Fruit fly (Drosophila melanogaster) whole organism, wandering third instar larva: ENCODE data around the gene UQCR-Q.
A peak's percentile ranks its signal among the peaks of the same experiment; 100 is the strongest.

Experiments
- Abd-B ChIP-seq: fragments of >200 bp; optimal IDR thresholded peaks from 2 replicates; lab custom pipeline; 2017; ENCODE audit warnings: missing biosample characterization, missing genetic modification characterization
- CG32264 ChIP-seq: fragments of 200-800 bp; sonication (Bioruptor generic); optimal IDR thresholded peaks from 2 replicates; lab custom pipeline; 2016; ENCODE audit warnings: missing biosample characterization, missing genetic modification characterization
- CG9705 ChIP-seq: fragments of 200-800 bp; sonication (Bioruptor generic); optimal IDR thresholded peaks from 2 replicates; lab custom pipeline; 2018; ENCODE audit warnings: missing biosample characterization, mild to moderate bottlenecking, missing genetic modification characterization
- CrebA ChIP-seq: fragments of 200-800 bp; sonication (Bioruptor generic); optimal IDR thresholded peaks from 2 replicates; lab custom pipeline; 2016; ENCODE audit warnings: missing biosample characterization, mild to moderate bottlenecking, missing genetic modification characterization, borderline replicate concordance
- Dfd ChIP-seq: fragments of >200 bp; optimal IDR thresholded peaks from 2 replicates; lab custom pipeline; 2017; ENCODE audit warnings: missing biosample characterization, missing genetic modification characterization
- Dif ChIP-seq: fragments of 200-275, 200-300 bp; sonication (Bioruptor generic); optimal IDR thresholded peaks from 2 replicates; lab custom pipeline; 2018; ENCODE audit warnings: missing biosample characterization, missing genetic modification characterization; ENCODE audit not compliant: partially characterized antibody
- GATAd ChIP-seq: sonication (Bioruptor generic); optimal IDR thresholded peaks from 2 replicates; lab custom pipeline; 2016; ENCODE audit warnings: missing biosample characterization, missing genetic modification characterization
- HLH106 ChIP-seq: fragments of 200-800 bp; optimal IDR thresholded peaks from 3 replicates; lab custom pipeline; 2019; ENCODE audit warnings: missing biosample characterization, mild to moderate bottlenecking, missing genetic modification characterization, moderate library complexity
- Hnf4 ChIP-seq: fragments of 200-800 bp; sonication (Bioruptor generic); optimal IDR thresholded peaks from 2 replicates; lab custom pipeline; 2016; ENCODE audit warnings: missing biosample characterization, mild to moderate bottlenecking, missing genetic modification characterization
- Hr78 ChIP-seq: fragments of >200 bp; optimal IDR thresholded peaks from 2 replicates; lab custom pipeline; 2017; ENCODE audit warnings: missing biosample characterization, missing genetic modification characterization
- Hr83 ChIP-seq: fragments of 200-300 bp; sonication (Bioruptor generic); optimal IDR thresholded peaks from 2 replicates; lab custom pipeline; 2016; ENCODE audit warnings: missing biosample characterization, mild to moderate bottlenecking, missing genetic modification characterization, moderate library complexity; ENCODE audit not compliant: poor library complexity, severe bottlenecking
- Jra ChIP-seq: sonication (Bioruptor generic); optimal IDR thresholded peaks from 2 replicates; lab custom pipeline; 2016; ENCODE audit warnings: missing biosample characterization, missing genetic modification characterization
- Mio ChIP-seq: sonication (Bioruptor generic); optimal IDR thresholded peaks from 2 replicates; lab custom pipeline; 2016; ENCODE audit warnings: missing biosample characterization, missing genetic modification characterization
- Myc ChIP-seq: fragments of >200 bp; optimal IDR thresholded peaks from 2 replicates; lab custom pipeline; 2017
- N ChIP-seq: fragments of >200 bp; optimal IDR thresholded peaks from 2 replicates; lab custom pipeline; 2018; ENCODE audit warnings: missing biosample characterization, missing external identifiers, missing genetic modification characterization
- OdsH ChIP-seq: fragments of 200-800 bp; sonication (Bioruptor generic); optimal IDR thresholded peaks from 2 replicates; lab custom pipeline; 2016; ENCODE audit warnings: missing biosample characterization, mild to moderate bottlenecking, missing genetic modification characterization
- Rel ChIP-seq, 2 experiments: fragments of 200-800 bp; sonication (Bioruptor generic) in 1 of 2; optimal IDR thresholded peaks; 2 replicates in 1 of 2; 3 replicates in 1 of 2; lab custom pipeline; 2016 to 2019; ENCODE audit warnings: mild to moderate bottlenecking in 2 of 2, missing biosample characterization in 2 of 2, missing genetic modification characterization in 2 of 2, moderate library complexity in 1 of 2
- Sp1 ChIP-seq: fragments of 200-800 bp; sonication (Bioruptor generic); optimal IDR thresholded peaks from 3 replicates; lab custom pipeline; 2019; ENCODE audit warnings: missing biosample characterization, mild to moderate bottlenecking, missing genetic modification characterization, moderate library complexity
- Vsx2 ChIP-seq: fragments of 200-300, 225-300 bp; sonication (Bioruptor generic); optimal IDR thresholded peaks from 2 replicates; lab custom pipeline; 2018; ENCODE audit warnings: missing biosample characterization, missing genetic modification characterization; ENCODE audit not compliant: partially characterized antibody
- br ChIP-seq: fragments of 200-800 bp; sonication (Bioruptor generic); optimal IDR thresholded peaks from 2 replicates; lab custom pipeline; 2016; ENCODE audit warnings: missing biosample characterization, missing genetic modification characterization
- brk ChIP-seq: fragments of 200-800 bp; sonication (Bioruptor generic); optimal IDR thresholded peaks from 2 replicates; lab custom pipeline; 2016; ENCODE audit warnings: missing biosample characterization, mild to moderate bottlenecking, missing genetic modification characterization
- dl ChIP-seq, 2 experiments: fragments of 175-275, 200-275 bp in 1 of 2; fragments of 200-275 bp in 1 of 2; sonication (Bioruptor generic); optimal IDR thresholded peaks; lab custom pipeline; 2018; ENCODE audit warnings: mild to moderate bottlenecking in 2 of 2, missing biosample characterization in 2 of 2, missing genetic modification characterization in 2 of 2, moderate library complexity in 2 of 2; ENCODE audit not compliant: partially characterized antibody in 2 of 2, insufficient read depth in 1 of 2
- dmrt93B ChIP-seq: fragments of 200-800 bp; sonication (Bioruptor generic); optimal IDR thresholded peaks from 2 replicates; lab custom pipeline; 2018; ENCODE audit warnings: missing biosample characterization, mild to moderate bottlenecking, missing genetic modification characterization
- dsf ChIP-seq: sonication (Bioruptor generic); optimal IDR thresholded peaks from 2 replicates; lab custom pipeline; 2016; ENCODE audit warnings: missing biosample characterization, missing genetic modification characterization, borderline replicate concordance
- ey ChIP-seq: fragments of 200-800 bp; sonication (Bioruptor generic); optimal IDR thresholded peaks from 2 replicates; lab custom pipeline; 2016; ENCODE audit warnings: missing biosample characterization, missing genetic modification characterization
- foxo ChIP-seq, 2 experiments: fragments of 200-800 bp; sonication (Bioruptor generic); optimal IDR thresholded peaks; 2 replicates in 1 of 2; 3 replicates in 1 of 2; lab custom pipeline; 2016 to 2017; ENCODE audit warnings: missing biosample characterization in 2 of 2, missing genetic modification characterization in 2 of 2
- fru ChIP-seq: fragments of 200-800 bp; sonication (Bioruptor generic); optimal IDR thresholded peaks from 3 replicates; lab custom pipeline; 2016; ENCODE audit warnings: missing biosample characterization, mild to moderate bottlenecking, missing genetic modification characterization
- h ChIP-seq: fragments of 200-800 bp; sonication (Bioruptor generic); optimal IDR thresholded peaks from 3 replicates; lab custom pipeline; 2016; ENCODE audit warnings: missing biosample characterization, mild to moderate bottlenecking, missing genetic modification characterization
- jim ChIP-seq: fragments of 175-275, 200-325 bp; sonication (Bioruptor generic); optimal IDR thresholded peaks from 2 replicates; lab custom pipeline; 2016; ENCODE audit warnings: missing biosample characterization, mild to moderate bottlenecking, missing genetic modification characterization
- lola ChIP-seq: fragments of >200 bp; optimal IDR thresholded peaks from 2 replicates; lab custom pipeline; 2017; ENCODE audit warnings: missing biosample characterization, missing genetic modification characterization
- pan ChIP-seq: fragments of >200 bp; optimal IDR thresholded peaks from 2 replicates; lab custom pipeline; 2017
- psq ChIP-seq: fragments of 200-800 bp; sonication (Bioruptor generic); optimal IDR thresholded peaks from 3 replicates; lab custom pipeline; 2017; ENCODE audit warnings: missing biosample characterization, mild to moderate bottlenecking, missing genetic modification characterization, moderate library complexity
- rgr ChIP-seq: fragments of 200-800 bp; sonication (Bioruptor generic); optimal IDR thresholded peaks from 3 replicates; lab custom pipeline; 2016; ENCODE audit warnings: missing biosample characterization, mild to moderate bottlenecking, missing genetic modification characterization
- sage ChIP-seq: fragments of 200-800 bp; sonication (Bioruptor generic); optimal IDR thresholded peaks from 2 replicates; lab custom pipeline; 2016; ENCODE audit warnings: missing biosample characterization, mild to moderate bottlenecking, missing genetic modification characterization
- sv ChIP-seq: fragments of 200-800 bp; sonication (Bioruptor generic); optimal IDR thresholded peaks from 3 replicates; lab custom pipeline; 2016; ENCODE audit warnings: missing biosample characterization, missing genetic modification characterization
- tai ChIP-seq: sonication (Bioruptor generic); optimal IDR thresholded peaks from 2 replicates; lab custom pipeline; 2016; ENCODE audit warnings: missing biosample characterization, missing genetic modification characterization
- usp ChIP-seq: fragments of >200 bp; optimal IDR thresholded peaks from 2 replicates; lab custom pipeline; 2017; ENCODE audit warnings: missing biosample characterization, missing genetic modification characterization
- woc ChIP-seq: sonication (Bioruptor generic); optimal IDR thresholded peaks from 2 replicates; lab custom pipeline; 2016; ENCODE audit warnings: missing biosample characterization, mild to moderate bottlenecking, missing genetic modification characterization

Gene UQCR-Q

DNA sequence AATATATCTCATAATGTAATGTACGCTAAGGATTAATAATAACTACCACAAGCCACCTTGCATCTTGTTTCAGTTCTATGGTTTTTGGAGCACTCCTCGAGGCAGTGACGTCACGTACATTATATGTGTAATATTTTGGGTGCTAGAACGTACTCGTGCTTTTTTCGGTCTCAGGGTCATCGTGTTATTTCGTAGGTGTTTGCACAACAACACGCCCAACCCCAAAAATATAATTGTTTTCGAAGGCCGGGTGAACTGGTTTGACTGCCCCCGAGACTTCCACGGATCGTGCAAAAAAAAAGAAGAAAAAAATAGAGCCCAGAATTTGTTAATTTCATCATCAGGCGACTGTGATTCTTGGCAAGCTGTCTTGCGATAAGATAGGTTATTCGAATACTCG lies 1.9 kb downstream of the UQCR-Q start:
- no peak for TF ChIP-seq Abd-B (GFP tag; lab: Kevin White, UChicago)
- TF ChIP-seq Vsx2 (GFP tag; lab: Kevin White, UChicago), result no peak
- no peak for TF ChIP-seq lola (GFP tag; lab: Kevin White, UChicago)
- TF ChIP-seq ey, result no peak
- TF ChIP-seq pan (lab: Kevin White, UChicago), result no peak
- TF ChIP-seq sv (GFP tag; lab: Kevin White, UChicago), result no peak
- no peak for TF ChIP-seq CrebA (GFP tag; lab: Kevin White, UChicago)
- no peak for TF ChIP-seq Rel (GFP tag; optimal IDR thresholded peaks at IDR 0.05; lab: Kevin White, UChicago)
- no peak for TF ChIP-seq Rel (tag; optimal IDR thresholded peaks at IDR 0.05; lab: Kevin White, UChicago)

DNA sequence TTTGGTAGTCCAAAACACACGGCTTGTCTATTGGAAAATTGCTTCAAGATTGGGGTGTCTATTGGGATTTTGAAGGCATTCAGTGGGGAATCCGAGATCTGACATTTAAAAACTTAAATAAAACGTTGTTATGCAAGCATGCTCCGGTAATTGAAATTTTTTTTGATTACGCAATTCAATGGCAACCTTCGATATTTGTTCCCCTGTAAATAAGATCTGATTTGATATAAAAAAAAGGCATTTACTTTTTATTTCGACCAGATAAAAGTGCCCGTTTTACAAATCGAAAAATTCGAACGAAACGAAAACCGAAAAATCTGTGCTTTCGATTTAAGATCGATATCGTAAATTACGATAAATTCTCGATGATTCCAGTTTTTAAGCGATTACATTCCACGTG lies 4.3 kb downstream of the UQCR-Q start, which contains the start of the genes CG13733 and qjt:
Gene CG13733, minus strand, starts transcription at position 101 of the 400 bp plus-strand sequence.
Gene qjt, plus strand, starts transcription at position 271 of the 400 bp plus-strand sequence.
- no peak for TF ChIP-seq dl (GFP tag; optimal IDR thresholded peaks at IDR 0.05; lab: Kevin White, UChicago; ENCODE audit: insufficient read depth in 1 of 2, partially characterized antibody in 2 of 2)

DNA sequence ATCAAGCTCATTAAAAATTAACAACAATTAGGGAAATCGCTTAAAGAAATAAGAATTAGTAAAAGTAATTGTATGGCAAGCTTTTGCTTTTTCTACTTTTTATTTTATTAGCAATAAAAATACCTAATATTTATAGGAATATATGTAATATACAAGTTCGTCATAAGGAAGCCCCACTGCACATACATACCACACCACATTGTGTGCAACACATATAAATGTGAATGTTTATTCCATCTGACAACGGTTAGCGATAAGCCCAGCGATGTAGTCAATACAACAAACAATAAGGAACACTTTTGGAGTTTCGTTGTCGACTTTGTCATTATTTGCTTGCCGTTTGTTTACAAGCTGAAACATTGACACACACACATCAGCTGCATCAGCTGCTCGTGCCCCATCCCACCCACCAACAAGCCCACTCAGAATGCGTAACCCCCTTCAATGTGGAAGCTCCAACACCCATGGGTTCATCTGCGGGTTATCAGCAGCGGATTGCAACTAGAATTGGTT lies 10.8 kb downstream of the UQCR-Q start:
- TF ChIP-seq dl (GFP tag; optimal IDR thresholded peaks at IDR 0.05; lab: Kevin White, UChicago; ENCODE audit: insufficient read depth in 1 of 2, partially characterized antibody in 2 of 2) (no peak), GATAd (GFP tag; lab: Kevin White, UChicago) (no peak), OdsH (GFP tag; lab: Kevin White, UChicago) (peak; percentile 28), Hnf4 (GFP tag; lab: Kevin White, UChicago) (peak; percentile 60), usp (GFP tag; lab: Kevin White, UChicago) (no peak), CG32264 (GFP tag; lab: Kevin White, UChicago) (no peak), psq (GFP tag; lab: Kevin White, UChicago) (peak; percentile 40), N (GFP tag; lab: Kevin White, UChicago) (no peak), CG9705 (peak; percentile 63), Sp1 (GFP tag; lab: Kevin White, UChicago) (peak; percentile 50), Myc (lab: Kevin White, UChicago) (no peak), rgr (peak; percentile 78), Rel (GFP tag; optimal IDR thresholded peaks at IDR 0.05; lab: Kevin White, UChicago) (no peak), Rel (tag; optimal IDR thresholded peaks at IDR 0.05; lab: Kevin White, UChicago) (peak; percentile 49), Abd-B (GFP tag; lab: Kevin White, UChicago) (no peak), ey (peak; percentile 30), lola (GFP tag; lab: Kevin White, UChicago) (no peak), jim (no peak), CrebA (GFP tag; lab: Kevin White, UChicago) (no peak), sage (peak; percentile 25), Mio (no peak), sv (GFP tag; lab: Kevin White, UChicago) (peak; percentile 35), Hr78 (GFP tag; lab: Kevin White, UChicago) (no peak), Jra (peak; percentile 58), foxo (GFP tag; optimal IDR thresholded peaks at IDR 0.05; lab: Kevin White, UChicago) (peak in 1 of 2 experiments; percentile 70), pan (lab: Kevin White, UChicago) (no peak), h (GFP tag; lab: Kevin White, UChicago) (peak; percentile 77), Hr83 (GFP tag; lab: Kevin White, UChicago) (peak; percentile 52), brk (peak; percentile 38), tai (GFP tag; lab: Kevin White, UChicago) (peak; percentile 8), woc (GFP tag; lab: Kevin White, UChicago) (peak; percentile 34), Dfd (GFP tag; lab: Kevin White, UChicago) (no peak), Dif (GFP tag; lab: Kevin White, UChicago) (no peak), HLH106 (tag; lab: Kevin White, UChicago) (peak; percentile 36), fru (GFP tag; lab: Kevin White, UChicago) (peak; percentile 62), dsf (no peak), Vsx2 (GFP tag; lab: Kevin White, UChicago) (no peak), br (GFP tag; lab: Kevin White, UChicago) (peak; percentile 28), dmrt93B (GFP tag; lab: Kevin White, UChicago) (peak; percentile 46)
